Worm (Caenorhabditis elegans): Measurements from ENCODE around the gene arl-5.

Gene arl-5

ce11 chrIII:9825073-9825828, 2.2 kb downstream of the arl-5 start, which contains the start of gene ZK632.9 (continued):
- TF ChIP-seq unc-130 (tag; optimal IDR thresholded peaks at IDR 0.05) (no peak), nhr-77 (tag; optimal IDR thresholded peaks at IDR 0.05) (no peak), fos-1 (tag; optimal IDR thresholded peaks at IDR 0.05) (no peak), snpc-4 (tag; optimal IDR thresholded peaks at IDR 0.05) (no peak), sox-4 (tag; optimal IDR thresholded peaks at IDR 0.05) (no peak), nhr-237 (tag; optimal IDR thresholded peaks at IDR 0.05) (no peak), ceh-8 (GFP tag; optimal IDR thresholded peaks at IDR 0.05) (no peak), swsn-7 (tag; optimal IDR thresholded peaks at IDR 0.05) (no peak), nhr-71 (tag; optimal IDR thresholded peaks at IDR 0.05) (no peak), nhr-76 (tag; optimal IDR thresholded peaks at IDR 0.05) (no peak), zip-4 (GFP tag; optimal IDR thresholded peaks at IDR 0.05) (no peak), ets-5 (GFP tag; IDR thresholded peaks at IDR 0.05) (no peak), C04F5.9 (tag; optimal IDR thresholded peaks at IDR 0.05) (no peak), zag-1 (tag; optimal IDR thresholded peaks at IDR 0.05) (no peak), pqm-1 (tag; optimal IDR thresholded peaks at IDR 0.05) (no peak), lin-35 (GFP tag; optimal IDR thresholded peaks at IDR 0.05) (peak; percentile 33 to 36), nhr-90 (tag; optimal IDR thresholded peaks at IDR 0.05; ENCODE audit: poor library complexity) (no peak)

ce11 chrIII:9826005-9826404, 3.0 kb downstream of the arl-5 start:
- TF ChIP-seq nhr-85 (tag) (peak; percentile 86), hpl-2 (GFP tag; optimal IDR thresholded peaks at IDR 0.05) (peak; percentile 10), ztf-4 (tag; optimal IDR thresholded peaks at IDR 0.05) (peak; percentile 18), sup-37 (GFP tag; optimal IDR thresholded peaks at IDR 0.05) (no peak), sptf-1 (tag; optimal IDR thresholded peaks at IDR 0.05) (no peak), ceh-82 (tag; optimal IDR thresholded peaks at IDR 0.05) (peak in 1 of 3 experiments; percentile 25), nhr-19 (GFP tag; conservative IDR thresholded peaks at IDR 0.05) (peak; percentile 48), efl-1 (optimal IDR thresholded peaks at IDR 0.05) (peak; percentile 36 to 53), efl-1 (GFP tag; optimal IDR thresholded peaks at IDR 0.05 in 1 of 2) (peak; percentile 44 to 81), swsn-7 (tag; optimal IDR thresholded peaks at IDR 0.05) (peak; percentile 56), jun-1 (tag; optimal IDR thresholded peaks at IDR 0.05) (peak; percentile 17), elt-2 (tag; optimal IDR thresholded peaks at IDR 0.05) (peak; percentile 61), C04F5.9 (tag; optimal IDR thresholded peaks at IDR 0.05) (peak; percentile 12), ceh-90 (tag; optimal IDR thresholded peaks at IDR 0.05) (no peak), lin-39 (tag; optimal IDR thresholded peaks at IDR 0.05) (no peak), lin-35 (GFP tag; optimal IDR thresholded peaks at IDR 0.05) (peak; percentile 10 to 61), unc-98 (GFP tag; IDR thresholded peaks at IDR 0.05) (no peak), unc-130 (tag; optimal IDR thresholded peaks at IDR 0.05) (peak; percentile 31), nhr-90 (tag; optimal IDR thresholded peaks at IDR 0.05; ENCODE audit: poor library complexity) (peak; percentile 42), unc-30 (tag; optimal IDR thresholded peaks at IDR 0.05) (no peak), elt-3 (tag; optimal IDR thresholded peaks at IDR 0.05) (no peak), skn-1 (tag; optimal IDR thresholded peaks at IDR 0.05) (peak; percentile 61), lsy-2 (tag; optimal IDR thresholded peaks at IDR 0.05) (peak; percentile 65 to 81), blmp-1 (tag; optimal IDR thresholded peaks at IDR 0.05) (peak; percentile 43), tbx-2 (tag; optimal IDR thresholded peaks at IDR 0.05) (peak; percentile 56), snu-23 (GFP tag; optimal IDR thresholded peaks at IDR 0.05) (peak; percentile 75), ces-1 (GFP tag; optimal IDR thresholded peaks at IDR 0.05) (no peak), lin-13 (GFP tag; optimal IDR thresholded peaks at IDR 0.05) (peak; percentile 62), isw-1 (GFP tag; IDR thresholded peaks at IDR 0.05) (no peak), ztf-11 (tag; optimal IDR thresholded peaks at IDR 0.05) (no peak), aly-2 (tag; optimal IDR thresholded peaks at IDR 0.05) (peak; percentile 15), mdl-1 (tag; optimal IDR thresholded peaks at IDR 0.05) (peak in 1 of 2 experiments; percentile 66), ceh-8 (GFP tag; optimal IDR thresholded peaks at IDR 0.05) (no peak), nhr-47 (tag; optimal IDR thresholded peaks at IDR 0.05) (peak; percentile 65), rnt-1 (tag; optimal IDR thresholded peaks at IDR 0.05) (peak; percentile 53), irx-1 (tag; optimal IDR thresholded peaks at IDR 0.05) (peak; percentile 28), efl-3 (GFP tag; optimal IDR thresholded peaks at IDR 0.05) (no peak), nhr-71 (tag; optimal IDR thresholded peaks at IDR 0.05) (peak; percentile 84), mep-1 (tag; optimal IDR thresholded peaks at IDR 0.05) (peak; percentile 76), lin-14 (GFP tag; optimal IDR thresholded peaks at IDR 0.05) (peak; percentile 82), ama-1 (optimal IDR thresholded peaks at IDR 0.05) (peak; percentile 89), fos-1 (tag; optimal IDR thresholded peaks at IDR 0.05) (peak; percentile 41)
